Fruit fly (Drosophila melanogaster) whole organism, embryonic: ENCODE data around the gene CG12522.

Experiments used
- Adf1 ChIP-seq: fragments of 200-800 bp; sonication (Bioruptor generic); IDR thresholded peaks from 2 replicates; pipeline ENCODE4 v1.3.6; 2022; ENCODE audit warnings: missing biosample characterization, missing genetic modification characterization
- Atf6 ChIP-seq: fragments of 200-800 bp; sonication (Bioruptor generic); IDR thresholded peaks from 2 replicates; pipeline ENCODE4 v1.3.6; 2022; ENCODE audit warnings: missing biosample characterization, missing genetic modification characterization
- CG10147 ChIP-seq: fragments of 200-800 bp; sonication (Bioruptor generic); optimal IDR thresholded peaks from 2 replicates; lab custom pipeline; 2019; ENCODE audit warnings: missing biosample characterization, mild to moderate bottlenecking, missing genetic modification characterization, moderate library complexity
- CG11247 ChIP-seq: fragments of 200-800 bp; sonication (Bioruptor generic); IDR thresholded peaks from 2 replicates; pipeline ENCODE4 v1.3.6; 2022; ENCODE audit warnings: missing biosample characterization, missing genetic modification characterization
- CG12219 ChIP-seq: fragments of 200-800 bp; sonication (Bioruptor generic); optimal IDR thresholded peaks from 3 replicates; lab custom pipeline; 2018; ENCODE audit warnings: missing biosample characterization, mild to moderate bottlenecking, missing genetic modification characterization
- CG12299 ChIP-seq: fragments of 200-800 bp; sonication (Bioruptor generic); optimal IDR thresholded peaks from 2 replicates; lab custom pipeline; 2018; ENCODE audit warnings: missing biosample characterization, mild to moderate bottlenecking, missing genetic modification characterization
- CG13624 ChIP-seq: fragments of 200-800 bp; sonication (Bioruptor generic); optimal IDR thresholded peaks from 2 replicates; lab custom pipeline; 2016; ENCODE audit warnings: missing biosample characterization, missing genetic modification characterization
- CG14441 ChIP-seq: fragments of 200-800 bp; sonication (Bioruptor generic); IDR thresholded peaks from 2 replicates; pipeline ENCODE4 v1.3.6; 2022; ENCODE audit warnings: missing biosample characterization, missing genetic modification characterization
- CG18011 ChIP-seq: fragments of 200-800 bp; sonication (Bioruptor generic); optimal IDR thresholded peaks from 2 replicates; lab custom pipeline; 2017; ENCODE audit warnings: missing biosample characterization, missing genetic modification characterization, mild to moderate bottlenecking, moderate library complexity, missing genotype
- CG2116 ChIP-seq: fragments of 200-800 bp; sonication (Bioruptor generic); optimal IDR thresholded peaks from 3 replicates; lab custom pipeline; 2018; ENCODE audit warnings: missing biosample characterization, mild to moderate bottlenecking, missing genetic modification characterization
- CG32767 ChIP-seq: fragments of 200-800 bp; sonication (Bioruptor generic); IDR thresholded peaks from 2 replicates; pipeline ENCODE4 v1.3.6; 2022; ENCODE audit warnings: missing biosample characterization, missing genetic modification characterization
- CG32772 ChIP-seq: fragments of 200-800 bp; sonication (Bioruptor generic); IDR thresholded peaks from 2 replicates; pipeline ENCODE4 v1.3.6; 2022; ENCODE audit warnings: missing biosample characterization, missing genetic modification characterization
- CG34376 ChIP-seq: fragments of 200-800 bp; sonication (Bioruptor generic); optimal IDR thresholded peaks from 2 replicates; lab custom pipeline; 2018; ENCODE audit warnings: missing biosample characterization, mild to moderate bottlenecking, missing genetic modification characterization
- CG3995 ChIP-seq: fragments of 200-800 bp; sonication (Bioruptor generic); optimal IDR thresholded peaks from 3 replicates; lab custom pipeline; 2016; ENCODE audit warnings: missing biosample characterization, missing genetic modification characterization
- CG4328 ChIP-seq: fragments of 200-800 bp; sonication (Bioruptor generic); optimal IDR thresholded peaks from 3 replicates; lab custom pipeline; 2017; ENCODE audit warnings: missing biosample characterization, missing genetic modification reagents, missing genetic modification characterization
- CG6175 ChIP-seq: fragments of 200-800 bp; sonication (Bioruptor generic); IDR thresholded peaks from 3 replicates; pipeline ENCODE4 v1.3.6; 2022; ENCODE audit warnings: missing biosample characterization, missing genetic modification characterization
- CG6765 ChIP-seq: fragments of 200-800 bp; sonication (Bioruptor generic); optimal IDR thresholded peaks from 3 replicates; lab custom pipeline; 2017; ENCODE audit warnings: missing biosample characterization, mild to moderate bottlenecking, missing genetic modification characterization
- CG7271 ChIP-seq: fragments of 200-800 bp; sonication (Bioruptor generic); optimal IDR thresholded peaks from 2 replicates; lab custom pipeline; 2018; ENCODE audit warnings: missing biosample characterization, mild to moderate bottlenecking, missing genetic modification characterization, moderate library complexity
- CG7745 ChIP-seq: fragments of 200-800 bp; sonication (Bioruptor generic); optimal IDR thresholded peaks from 2 replicates; lab custom pipeline; 2018; ENCODE audit warnings: missing biosample characterization, mild to moderate bottlenecking, missing genetic modification characterization, moderate library complexity
- CG8281 ChIP-seq: fragments of 200-800 bp; sonication (Bioruptor generic); optimal IDR thresholded peaks from 2 replicates; lab custom pipeline; 2018; ENCODE audit warnings: missing biosample characterization, mild to moderate bottlenecking, missing genetic modification characterization, moderate library complexity
- CG9817 ChIP-seq: fragments of 200-800 bp; sonication (Bioruptor generic); optimal IDR thresholded peaks from 2 replicates; lab custom pipeline; 2018; ENCODE audit warnings: missing biosample characterization, mild to moderate bottlenecking, missing genetic modification characterization, moderate library complexity
- Dbx ChIP-seq: fragments of 200-800 bp; sonication (Bioruptor generic); IDR thresholded peaks from 3 replicates; pipeline ENCODE4 v1.3.6; 2022; ENCODE audit warnings: missing biosample characterization, missing genetic modification characterization
- Doc2 ChIP-seq: fragments of 200-800 bp; sonication (Bioruptor generic); IDR thresholded peaks from 2 replicates; pipeline ENCODE4 v1.3.6; 2022; ENCODE audit warnings: missing biosample characterization, missing genetic modification characterization
- Lhr ChIP-seq: fragments of 200-800 bp; sonication (Bioruptor generic); optimal IDR thresholded peaks from 3 replicates; lab custom pipeline; 2017; ENCODE audit warnings: mild to moderate bottlenecking, missing biosample characterization, missing genetic modification reagents, missing genetic modification characterization
- MBD-R2 ChIP-seq: fragments of 200-800 bp; sonication (Bioruptor generic); IDR thresholded peaks from 2 replicates; pipeline ENCODE4 v1.3.6; 2022; ENCODE audit warnings: missing biosample characterization, missing genetic modification characterization
- Neu2 ChIP-seq: fragments of 200-800 bp; sonication (Bioruptor generic); optimal IDR thresholded peaks from 3 replicates; lab custom pipeline; 2016; ENCODE audit warnings: missing biosample characterization, missing genetic modification characterization, borderline replicate concordance
- Nf-YB ChIP-seq: fragments of 200-800 bp; sonication (Bioruptor generic); optimal IDR thresholded peaks from 3 replicates; lab custom pipeline; 2019; ENCODE audit warnings: missing biosample characterization, mild to moderate bottlenecking, missing genetic modification characterization, moderate library complexity
- Usf ChIP-seq: fragments of 200-800 bp; sonication (Bioruptor generic); optimal IDR thresholded peaks from 2 replicates; lab custom pipeline; 2017; ENCODE audit warnings: missing genotype, missing biosample characterization, missing genetic modification characterization
- ac ChIP-seq: fragments of 200-800 bp; sonication (Bioruptor generic); optimal IDR thresholded peaks from 3 replicates; lab custom pipeline; 2017; ENCODE audit warnings: missing biosample characterization, mild to moderate bottlenecking, missing genetic modification characterization
- al ChIP-seq: fragments of 200-800 bp; sonication (Bioruptor generic); IDR thresholded peaks from 2 replicates; pipeline ENCODE4 v1.3.6; 2022; ENCODE audit warnings: missing biosample characterization, missing genetic modification characterization
- cato ChIP-seq: fragments of 200-800 bp; sonication (Bioruptor generic); optimal IDR thresholded peaks from 2 replicates; lab custom pipeline; 2016; ENCODE audit warnings: missing biosample characterization, missing genetic modification characterization, borderline replicate concordance
- chn ChIP-seq: fragments of 200-800 bp; sonication (Bioruptor generic); optimal IDR thresholded peaks from 2 replicates; lab custom pipeline; 2016; ENCODE audit warnings: missing biosample characterization, missing genetic modification characterization
- corto ChIP-seq: fragments of 200-800 bp; sonication (Bioruptor generic); optimal IDR thresholded peaks from 2 replicates; lab custom pipeline; 2016; ENCODE audit warnings: missing biosample characterization, mild to moderate bottlenecking, missing genetic modification characterization, moderate library complexity
- croc ChIP-seq: fragments of 200-800 bp; sonication (Bioruptor generic); conservative IDR thresholded peaks from 3 replicates; pipeline ENCODE4 v1.3.6; 2022; ENCODE audit warnings: missing biosample characterization, missing genetic modification characterization
- crol ChIP-seq: fragments of 200-800 bp; sonication (Bioruptor generic); IDR thresholded peaks from 2 replicates; pipeline ENCODE4 v1.3.6; 2022; ENCODE audit warnings: missing biosample characterization, missing genetic modification characterization
- gce ChIP-seq: fragments of 200-800 bp; sonication (Bioruptor generic); IDR thresholded peaks from 3 replicates; pipeline ENCODE4 v1.3.6; 2022; ENCODE audit warnings: missing biosample characterization, missing genetic modification characterization
- grau ChIP-seq: fragments of 200-800 bp; optimal IDR thresholded peaks from 3 replicates; lab custom pipeline; 2019; ENCODE audit warnings: missing biosample characterization, mild to moderate bottlenecking, missing genetic modification characterization, moderate library complexity
- gsb ChIP-seq: fragments of 200-800 bp; sonication (Bioruptor generic); IDR thresholded peaks from 2 replicates; pipeline ENCODE4 v1.3.6; 2022; ENCODE audit warnings: missing biosample characterization, missing genetic modification characterization
- gsb-n ChIP-seq: fragments of 200-800 bp; sonication (Bioruptor generic); optimal IDR thresholded peaks from 3 replicates; lab custom pipeline; 2018; ENCODE audit warnings: missing biosample characterization, mild to moderate bottlenecking, missing genetic modification characterization
- inv ChIP-seq: fragments of 200-800 bp; sonication (Bioruptor generic); IDR thresholded peaks from 2 replicates; pipeline ENCODE4 v1.3.6; 2022; ENCODE audit warnings: missing biosample characterization, missing genetic modification characterization; ENCODE audit not compliant: partially characterized antibody
- jigr1 ChIP-seq: fragments of 200-800 bp; sonication (Bioruptor generic); IDR thresholded peaks from 3 replicates; pipeline ENCODE4 v1.3.6; 2022; ENCODE audit warnings: missing biosample characterization, missing genetic modification characterization
- lmd ChIP-seq: fragments of 200-800 bp; sonication (Bioruptor generic); IDR thresholded peaks from 2 replicates; pipeline ENCODE4 v1.3.6; 2022; ENCODE audit warnings: missing biosample characterization, missing genetic modification characterization
- lov ChIP-seq, 2 experiments: fragments of 200-800 bp in 1 of 2; fragments of >200 bp in 1 of 2; sonication (Bioruptor generic) in 1 of 2; IDR thresholded peaks in 1 of 2; optimal IDR thresholded peaks in 1 of 2; 2 replicates in 1 of 2; 3 replicates in 1 of 2; pipeline versions ENCODE4 v1.3.6 to Lab custom; 2017 to 2022; ENCODE audit warnings: missing biosample characterization in 1 of 2, missing genetic modification characterization in 1 of 2
- pb ChIP-seq: fragments of 200-800 bp; sonication (Bioruptor generic); optimal IDR thresholded peaks from 3 replicates; lab custom pipeline; 2016; ENCODE audit warnings: missing biosample characterization, missing genetic modification characterization
- sisA ChIP-seq: fragments of 200-800 bp; sonication (Bioruptor generic); IDR thresholded peaks from 2 replicates; pipeline ENCODE4 v1.3.6; 2022; ENCODE audit warnings: missing biosample characterization, missing genetic modification characterization
- slbo ChIP-seq: fragments of 200-800 bp; sonication (Bioruptor generic); IDR thresholded peaks from 2 replicates; pipeline ENCODE4 v1.3.6; 2022; ENCODE audit warnings: missing biosample characterization, missing genetic modification characterization
- tin ChIP-seq: fragments of 200-800 bp; sonication (Bioruptor generic); optimal IDR thresholded peaks from 3 replicates; lab custom pipeline; 2016; ENCODE audit warnings: missing biosample characterization, missing genetic modification characterization
- vvl ChIP-seq: fragments of 200-800 bp; sonication (Bioruptor generic); IDR thresholded peaks from 2 replicates; pipeline ENCODE4 v1.3.6; 2022; ENCODE audit warnings: missing biosample characterization, missing genetic modification characterization
- wdn ChIP-seq: fragments of 200-800 bp; sonication (Bioruptor generic); IDR thresholded peaks from 2 replicates; pipeline ENCODE4 v1.3.6; 2022; ENCODE audit warnings: missing biosample characterization, missing genetic modification characterization
- zfh2 ChIP-seq: fragments of 200-800 bp; sonication (Bioruptor generic); optimal IDR thresholded peaks from 2 replicates; lab custom pipeline; 2016; ENCODE audit warnings: missing biosample characterization, missing genetic modification characterization

CG12522 gene

dm6 chr3L:11119396-11119900 is 11.4 kb downstream of the CG12522 start (continued):
- TF ChIP-seq grau (peak; percentile 5), slbo (GFP tag; lab: Robert Waterston, UW) (peak; percentile 66), Adf1 (GFP tag; lab: Robert Waterston, UW) (peak; percentile 11; the same call in 1 of the 2 replicates), CG13624 (no peak), CG18011 (no peak), lmd (peak; percentile 45), CG8281 (tag; lab: Kevin White, UChicago) (no peak), vvl (GFP tag; lab: Robert Waterston, UW) (peak; percentile 41), CG10147 (GFP tag; lab: Kevin White, UChicago) (no peak), Dbx (GFP tag; lab: Robert Waterston, UW) (peak; percentile 37; the same call in 1 of the 3 replicates), gsb (GFP tag; lab: Robert Waterston, UW) (no peak; the same call in 1 of the 2 replicates), CG6175 (GFP tag; lab: Robert Waterston, UW) (no peak), CG2116 (GFP tag; lab: Kevin White, UChicago) (no peak), Doc2 (no peak), pb (GFP tag; lab: Kevin White, UChicago) (no peak), crol (GFP tag; lab: Robert Waterston, UW) (peak; percentile 77), CG4328 (GFP tag; lab: Kevin White, UChicago) (no peak), cato (GFP tag; lab: Kevin White, UChicago) (no peak), Lhr (GFP tag; lab: Kevin White, UChicago) (no peak), inv (GFP tag; lab: Robert Waterston, UW) (no peak), CG32767 (GFP tag; lab: Robert Waterston, UW) (peak; percentile 16; the same call in 1 of the 2 replicates), gce (no peak), CG12299 (tag; lab: Kevin White, UChicago) (no peak), MBD-R2 (GFP tag; lab: Robert Waterston, UW) (0 out of 2 replicates have a peak, but pooled peaks have one; percentile 13), tin (GFP tag; lab: Kevin White, UChicago) (no peak), Nf-YB (GFP tag; lab: Kevin White, UChicago) (no peak), al (GFP tag; lab: Robert Waterston, UW) (peak; percentile 40; the same call in 1 of the 2 replicates), CG11247 (GFP tag; lab: Robert Waterston, UW) (0 out of 2 replicates have a peak, but pooled peaks have one; percentile 17), zfh2 (GFP tag; lab: Kevin White, UChicago) (peak; percentile 32), corto (GFP tag; lab: Kevin White, UChicago) (no peak), ac (GFP tag; lab: Kevin White, UChicago) (no peak), jigr1 (GFP tag; lab: Robert Waterston, UW) (no peak), Atf6 (GFP tag; lab: Robert Waterston, UW) (no peak), CG32772 (GFP tag; lab: Robert Waterston, UW) (peak; percentile 55), croc (GFP tag; lab: Robert Waterston, UW) (no peak), CG7745 (tag; lab: Kevin White, UChicago) (no peak), sisA (peak; percentile 54), CG9817 (tag; lab: Kevin White, UChicago) (peak; percentile 27), wdn (GFP tag; lab: Robert Waterston, UW) (0 out of 2 replicates have a peak, but pooled peaks have one; percentile 14), CG14441 (GFP tag; lab: Robert Waterston, UW) (peak; percentile 54; the same call in 1 of the 2 replicates), Usf (GFP tag; lab: Kevin White, UChicago) (no peak), CG34376 (GFP tag; lab: Kevin White, UChicago) (no peak), Neu2 (GFP tag; lab: Kevin White, UChicago) (no peak), CG6765 (GFP tag; lab: Kevin White, UChicago) (no peak), gsb-n (tag; lab: Kevin White, UChicago) (no peak), CG3995 (GFP tag; lab: Kevin White, UChicago) (no peak), chn (GFP tag; lab: Kevin White, UChicago) (peak; percentile 33), CG7271 (tag; lab: Kevin White, UChicago) (no peak), lov (optimal IDR thresholded peaks at IDR 0.05; lab: Kevin White, UChicago) (no peak), lov (GFP tag; IDR thresholded peaks at IDR 0.05; lab: Robert Waterston, UW) (peak; percentile 35; the same call in 1 of the 3 replicates), CG12219 (GFP tag; lab: Kevin White, UChicago) (no peak)
